Worm (Caenorhabditis elegans) whole organism, L3 larva: ENCODE data around the gene C18G1.8.
"Not testable (repeated sequence)": the region's sequence is repeated elsewhere in the genome, so short reads cannot be mapped to it uniquely, and the experiment has no call there.

Source experiments
- aly-2 ChIP-seq: fragments of 150-350 bp; optimal IDR thresholded peaks from 2 replicates; lab custom pipeline; 2014; ENCODE audit warnings: missing biosample characterization, missing genetic modification characterization
- ama-1 ChIP-seq: fragments of 150-350 bp; optimal IDR thresholded peaks from 2 replicates; lab custom pipeline; 2018
- ceh-16 ChIP-seq: sonication (generic microtip); optimal IDR thresholded peaks from 2 replicates; lab custom pipeline; 2017; ENCODE audit warnings: missing biosample characterization, missing genetic modification characterization
- ceh-28 ChIP-seq: fragments of 150-350 bp; optimal IDR thresholded peaks from 2 replicates; lab custom pipeline; 2014; ENCODE audit warnings: missing biosample characterization, missing genetic modification reagents, missing genetic modification characterization
- ceh-82 ChIP-seq: fragments of 150-350 bp; optimal IDR thresholded peaks from 2 replicates; lab custom pipeline; 2014; ENCODE audit warnings: missing biosample characterization, missing genetic modification characterization
- ceh-9 ChIP-seq: sonication (generic microtip); optimal IDR thresholded peaks from 2 replicates; lab custom pipeline; 2018; ENCODE audit warnings: missing biosample characterization, missing genetic modification characterization
- daf-12 ChIP-seq: fragments of 150-350 bp; optimal IDR thresholded peaks from 2 replicates; lab custom pipeline; 2014; ENCODE audit warnings: missing biosample characterization, missing genetic modification reagents, missing genetic modification characterization
- egl-27 ChIP-seq: sonication (generic microtip); optimal IDR thresholded peaks from 4 replicates; lab custom pipeline; 2017; ENCODE audit warnings: missing biosample characterization, missing genetic modification reagents, missing genetic modification characterization
- egl-5 ChIP-seq: fragments of 150-350 bp; optimal IDR thresholded peaks from 2 replicates; lab custom pipeline; 2017; ENCODE audit warnings: missing biosample characterization, missing genetic modification reagents, missing genetic modification characterization, inconsistent platforms
- elt-2 ChIP-seq: sonication (generic microtip); optimal IDR thresholded peaks from 2 replicates; lab custom pipeline; 2016; ENCODE audit warnings: missing genetic modification reagents, mild to moderate bottlenecking, missing genetic modification characterization, missing compliant biosample characterization
- elt-3 ChIP-seq, 3 experiments: fragments of 150-350 bp in 1 of 3; sonication (generic microtip) in 2 of 3; optimal IDR thresholded peaks; 2 replicates in 2 of 3; 4 replicates in 1 of 3; lab custom pipeline; 2014 to 2017; ENCODE audit warnings: missing biosample characterization in 3 of 3, missing genetic modification characterization in 3 of 3
- fkh-10 ChIP-seq: sonication (generic microtip); optimal IDR thresholded peaks from 2 replicates; lab custom pipeline; 2017; ENCODE audit warnings: missing biosample characterization, missing genetic modification reagents, missing genetic modification characterization
- fkh-2 ChIP-seq: fragments of 150-350 bp; optimal IDR thresholded peaks from 2 replicates; lab custom pipeline; 2014; ENCODE audit warnings: missing biosample characterization, missing genetic modification reagents, missing genetic modification characterization
- hmg-11 ChIP-seq: sonication (generic microtip); optimal IDR thresholded peaks from 2 replicates; lab custom pipeline; 2016; ENCODE audit warnings: missing genetic modification characterization, missing compliant biosample characterization
- jun-1 ChIP-seq: fragments of 150-350 bp; optimal IDR thresholded peaks from 2 replicates; lab custom pipeline; 2014; ENCODE audit warnings: missing biosample characterization, missing genetic modification reagents, missing genetic modification characterization
- lin-15B ChIP-seq: fragments of 150-350 bp; optimal IDR thresholded peaks from 2 replicates; lab custom pipeline; 2014; ENCODE audit warnings: missing biosample characterization, missing genetic modification characterization
- lin-39 ChIP-seq: fragments of 150-350 bp; optimal IDR thresholded peaks from 2 replicates; lab custom pipeline; 2018; ENCODE audit warnings: missing biosample characterization, missing genetic modification reagents, missing genetic modification characterization
- lsy-12 ChIP-seq: sonication (generic microtip); optimal IDR thresholded peaks from 2 replicates; lab custom pipeline; 2016; ENCODE audit warnings: mild to moderate bottlenecking, missing genetic modification characterization, missing compliant biosample characterization
- nfya-1 ChIP-seq: sonication (generic microtip); optimal IDR thresholded peaks from 2 replicates; lab custom pipeline; 2017; ENCODE audit warnings: missing genetic modification characterization, mild to moderate bottlenecking, missing compliant biosample characterization, antibody characterized with exemption, moderate library complexity; ENCODE audit not compliant: insufficient read depth
- nhr-23 ChIP-seq: fragments of 150-350 bp; optimal IDR thresholded peaks from 2 replicates; lab custom pipeline; 2014; ENCODE audit warnings: missing biosample characterization, missing genetic modification reagents, missing genetic modification characterization
- nhr-237 ChIP-seq: fragments of 150-350 bp; optimal IDR thresholded peaks from 2 replicates; lab custom pipeline; 2014; ENCODE audit warnings: missing biosample characterization, missing genetic modification characterization
- nhr-25 ChIP-seq: sonication (generic microtip); optimal IDR thresholded peaks from 2 replicates; lab custom pipeline; 2017; ENCODE audit warnings: missing biosample characterization, missing genetic modification characterization
- nhr-28 ChIP-seq: fragments of 150-350 bp; optimal IDR thresholded peaks from 2 replicates; lab custom pipeline; 2014; ENCODE audit warnings: missing biosample characterization, missing genetic modification characterization
- nhr-43 ChIP-seq: sonication (generic microtip); optimal IDR thresholded peaks from 2 replicates; lab custom pipeline; 2016; ENCODE audit warnings: mild to moderate bottlenecking, missing genetic modification characterization, missing compliant biosample characterization; ENCODE audit not compliant: poor library complexity, severe bottlenecking
- nhr-67 ChIP-seq: fragments of 150-350 bp; optimal IDR thresholded peaks from 2 replicates; lab custom pipeline; 2014; ENCODE audit warnings: missing biosample characterization, missing genetic modification characterization
- nhr-76 ChIP-seq: fragments of 150-350 bp; sonication (generic microtip); optimal IDR thresholded peaks from 5 replicates; lab custom pipeline; 2014; ENCODE audit warnings: missing biosample characterization, missing genetic modification characterization
- nhr-77 ChIP-seq: fragments of 150-350 bp; optimal IDR thresholded peaks from 2 replicates; lab custom pipeline; 2014; ENCODE audit warnings: missing biosample characterization, missing genetic modification characterization
- pha-4 ChIP-seq: fragments of 150-350 bp; optimal IDR thresholded peaks from 2 replicates; lab custom pipeline; 2014; ENCODE audit warnings: missing biosample characterization, missing genetic modification reagents, missing genetic modification characterization
- pqm-1 ChIP-seq: fragments of 150-350 bp; optimal IDR thresholded peaks from 2 replicates; lab custom pipeline; 2017; ENCODE audit warnings: missing biosample characterization, missing genetic modification characterization, inconsistent platforms
- skn-1 ChIP-seq: fragments of 150-350 bp; optimal IDR thresholded peaks from 2 replicates; lab custom pipeline; 2014; ENCODE audit warnings: missing biosample characterization, missing genetic modification characterization
- tbx-2 ChIP-seq: sonication (generic microtip); optimal IDR thresholded peaks from 2 replicates; lab custom pipeline; 2016; ENCODE audit warnings: mild to moderate bottlenecking, missing genetic modification characterization, missing compliant biosample characterization
- unc-39 ChIP-seq: sonication (generic microtip); optimal IDR thresholded peaks from 4 replicates; lab custom pipeline; 2017; ENCODE audit warnings: missing biosample characterization, missing genetic modification characterization
- ztf-11 ChIP-seq: fragments of 150-350 bp; optimal IDR thresholded peaks from 2 replicates; lab custom pipeline; 2014; ENCODE audit warnings: missing biosample characterization, missing genetic modification characterization
- ztf-4 ChIP-seq: fragments of 150-350 bp; optimal IDR thresholded peaks from 2 replicates; lab custom pipeline; 2014; ENCODE audit warnings: missing biosample characterization, missing genetic modification characterization

C18G1.8 gene

ce11 chrV:4777388-4777986, 11.1 kb upstream of the C18G1.8 start, which contains the start of gene C18G1.1:
Gene C18G1.1, plus strand, starts transcription at chrV:4777960.
- no peak for TF ChIP-seq jun-1
- TF ChIP-seq egl-5 (tag; lab: Kevin White, UChicago): peak; percentile 37
- no peak for TF ChIP-seq ztf-11
- TF ChIP-seq ztf-4 (tag; lab: Kevin White, UChicago): no peak
- TF ChIP-seq tbx-2 (tag; lab: Kevin White, UChicago): no peak
- TF ChIP-seq nhr-23: no peak

DNA sequence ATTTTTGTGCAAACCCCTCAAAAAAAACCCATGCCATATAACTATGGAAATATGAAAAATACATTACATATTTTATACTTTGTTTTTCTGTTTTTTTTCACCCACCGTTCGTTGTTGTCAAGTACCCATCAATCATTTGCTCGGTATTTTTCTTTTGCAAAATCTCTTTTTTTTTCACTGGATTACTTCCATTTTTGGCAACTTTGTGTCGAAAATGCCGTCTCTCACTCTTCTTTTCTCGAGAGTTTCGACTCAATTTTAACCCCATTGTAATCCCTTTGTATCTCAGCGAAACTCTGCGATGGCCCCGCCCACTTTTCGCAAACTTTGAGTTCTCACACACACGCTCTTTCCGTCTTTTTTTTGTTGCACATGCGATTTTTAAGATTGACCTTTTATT, 8.7 kb upstream of the C18G1.8 start:
- TF ChIP-seq lin-15B (tag; lab: Kevin White, UChicago) (no peak), lin-39 (peak; percentile 38), nfya-1 (tag; lab: Kevin White, UChicago) (peak; percentile 23)

ce11 chrV:4770408-4770947, 4.1 kb upstream of the C18G1.8 start, which contains the start of gene elt-7:
Gene elt-7, plus strand, starts transcription at chrV:4770670.
- TF ChIP-seq nhr-77 (tag; lab: Kevin White, UChicago) (no peak), elt-2 (peak; percentile 71), unc-39 (tag; lab: Kevin White, UChicago) (no peak), nhr-237 (tag; lab: Kevin White, UChicago) (no peak), pqm-1 (tag; lab: Kevin White, UChicago) (peak; percentile 54), ceh-9 (tag; lab: Kevin White, UChicago) (no peak)
- TF ChIP-seq, all 47 proteins: peak for 2

DNA sequence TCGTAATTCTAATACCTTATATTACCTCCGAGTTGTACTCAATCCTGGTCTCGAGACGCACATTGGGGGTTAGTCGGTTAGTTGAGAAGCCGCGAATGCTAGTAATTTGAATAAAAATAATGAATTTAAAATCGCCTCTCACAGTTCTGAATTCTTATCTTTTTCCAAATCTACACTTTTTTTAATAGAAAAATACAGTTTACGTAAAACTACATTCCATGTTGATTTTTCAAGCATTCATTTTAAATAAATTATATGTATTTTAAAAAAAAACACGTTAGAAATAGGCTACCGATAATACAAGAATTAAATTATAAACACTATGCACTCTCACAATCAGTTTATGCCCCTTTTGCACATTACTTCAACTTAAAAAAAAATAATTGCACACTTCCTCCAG, 3.2 kb upstream of the C18G1.8 start, which contains the start of gene C18G1.9:
C18G1.9 (minus strand) TSS at position 101 of the 400 bp plus-strand sequence.
- TF ChIP-seq ceh-28 (tag; lab: Kevin White, UChicago): no peak
- no peak for TF ChIP-seq ztf-4 (tag; lab: Kevin White, UChicago)
- no peak for TF ChIP-seq elt-2
- TF ChIP-seq fkh-2: no peak
- TF ChIP-seq ceh-82: no peak
- TF ChIP-seq lsy-12 (tag; lab: Kevin White, UChicago): no peak
- no peak for TF ChIP-seq fkh-10
- TF ChIP-seq nhr-25 (tag; lab: Kevin White, UChicago): no peak
- no peak for TF ChIP-seq nhr-28 (tag; lab: Kevin White, UChicago)

DNA sequence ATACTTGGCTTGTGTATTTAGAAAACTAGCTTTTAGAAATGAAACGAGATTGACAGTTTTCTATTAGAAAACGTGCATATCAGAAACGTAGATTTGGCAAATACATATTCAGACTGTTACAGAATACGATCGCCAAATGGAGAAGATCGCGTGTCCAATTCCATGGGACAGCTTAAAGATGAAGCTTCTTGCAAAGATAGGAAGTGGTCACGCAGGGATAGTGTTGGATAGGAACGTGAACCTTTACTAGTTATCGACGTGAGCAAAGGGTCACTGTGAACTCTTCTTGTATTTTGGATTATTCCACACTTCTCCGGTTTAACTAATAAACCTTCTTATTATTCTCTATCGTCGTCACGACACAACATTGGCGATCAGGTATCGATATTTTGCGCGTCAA, 5.7 kb downstream of the C18G1.8 start, which contains the start of gene bgnt-1.4:
bgnt-1.4 (plus strand) TSS at position 301 of the 400 bp plus-strand sequence.
- not testable (repeated sequence) for TF ChIP-seq ceh-82; aly-2 (tag; lab: Kevin White, UChicago); nhr-76 (tag; lab: Kevin White, UChicago)

DNA sequence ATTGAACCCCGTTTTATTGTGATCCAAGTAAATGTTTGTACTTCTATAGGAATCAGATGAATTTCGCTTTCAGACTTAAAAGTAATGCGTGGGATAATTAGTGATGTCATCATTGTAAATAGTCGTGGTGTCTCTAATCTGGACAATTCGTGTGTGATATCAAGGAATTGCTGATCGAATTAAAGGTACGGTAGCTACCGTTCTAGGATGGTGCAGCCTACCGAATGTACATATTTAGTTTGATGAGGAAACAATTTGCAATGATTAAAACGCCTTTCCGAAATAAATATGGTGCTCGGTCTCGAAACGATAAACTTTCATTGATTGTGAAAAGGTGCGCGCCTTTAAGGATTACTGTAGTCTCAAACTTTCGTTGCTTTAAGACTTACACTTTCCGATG, 7.9 kb downstream of the C18G1.8 start:
- TF ChIP-seq aly-2 (tag; lab: Kevin White, UChicago) (no peak), elt-3 (tag; optimal IDR thresholded peaks at IDR 0.05; lab: Kevin White, UChicago) (no peak), skn-1 (tag; lab: Kevin White, UChicago) (no peak), fkh-2 (no peak), nhr-67 (tag; lab: Kevin White, UChicago) (no peak), hmg-11 (no peak), ceh-16 (tag; lab: Kevin White, UChicago) (no peak)

ce11 chrV:4758019-4758418, 8.4 kb downstream of the C18G1.8 start:
- TF ChIP-seq hmg-11: no peak
- no peak for TF ChIP-seq pha-4 (tag; lab: Kevin White, UChicago)
- TF ChIP-seq daf-12 (tag; lab: Kevin White, UChicago): no peak
- no peak for TF ChIP-seq ama-1 (lab: Kevin White, UChicago)
- TF ChIP-seq ceh-82: no peak
- TF ChIP-seq egl-27 (tag; lab: Kevin White, UChicago): no peak
- no peak for TF ChIP-seq aly-2 (tag; lab: Kevin White, UChicago)
- TF ChIP-seq ztf-11: no peak
- no peak for TF ChIP-seq nhr-43 (tag; lab: Kevin White, UChicago)
